Fruit fly (Drosophila melanogaster) whole organism, embryonic: ENCODE measurements around the gene AIMP2.

Source experiments
- CG10147 ChIP-seq: fragments of 200-800 bp; sonication (Bioruptor generic); optimal IDR thresholded peaks from 2 replicates; lab custom pipeline; 2019; ENCODE audit warnings: missing biosample characterization, mild to moderate bottlenecking, missing genetic modification characterization, moderate library complexity
- CG10267 ChIP-seq: fragments of 200-800 bp; sonication (Bioruptor generic); optimal IDR thresholded peaks from 2 replicates; lab custom pipeline; 2018; ENCODE audit warnings: missing biosample characterization, mild to moderate bottlenecking, missing genetic modification characterization, moderate library complexity
- CG10321 ChIP-seq: fragments of 200-800 bp; sonication (Bioruptor generic); IDR thresholded peaks from 2 replicates; pipeline ENCODE4 v1.3.6; 2022; ENCODE audit warnings: missing biosample characterization, missing genetic modification characterization
- CG10979 ChIP-seq: fragments of 200-800 bp; sonication (Bioruptor generic); optimal IDR thresholded peaks from 2 replicates; lab custom pipeline; 2018; ENCODE audit warnings: missing biosample characterization, mild to moderate bottlenecking, missing genetic modification characterization, moderate library complexity
- CG11695 ChIP-seq: fragments of 200-800 bp; sonication (Bioruptor generic); IDR thresholded peaks from 3 replicates; pipeline ENCODE4 v1.3.6; 2022; ENCODE audit warnings: missing biosample characterization, missing genetic modification characterization
- CG12236 ChIP-seq: fragments of 200-800 bp; sonication (Bioruptor generic); optimal IDR thresholded peaks from 2 replicates; lab custom pipeline; 2016; ENCODE audit warnings: missing biosample characterization, missing genetic modification characterization
- CG13296 ChIP-seq: fragments of 200-800 bp; sonication (Bioruptor generic); optimal IDR thresholded peaks from 3 replicates; lab custom pipeline; 2018; ENCODE audit warnings: missing biosample characterization, mild to moderate bottlenecking, missing genetic modification characterization
- CG15479 ChIP-seq: fragments of 200-800 bp; sonication (Bioruptor generic); optimal IDR thresholded peaks from 3 replicates; lab custom pipeline; 2019; ENCODE audit warnings: missing biosample characterization, mild to moderate bottlenecking, missing genetic modification characterization, moderate library complexity
- CG17361 ChIP-seq: fragments of 200-800 bp; sonication (Bioruptor generic); IDR thresholded peaks from 3 replicates; pipeline ENCODE4 v1.3.6; 2022; ENCODE audit warnings: missing biosample characterization, missing genetic modification characterization
- CG30431 ChIP-seq: fragments of 200-800 bp; sonication (Bioruptor generic); optimal IDR thresholded peaks from 2 replicates; lab custom pipeline; 2017; ENCODE audit warnings: missing biosample characterization, missing genetic modification characterization
- CG3163 ChIP-seq: fragments of 200-800 bp; sonication (Bioruptor generic); optimal IDR thresholded peaks from 3 replicates; lab custom pipeline; 2016; ENCODE audit warnings: missing biosample characterization, missing genetic modification characterization
- CG32767 ChIP-seq: fragments of 200-800 bp; sonication (Bioruptor generic); IDR thresholded peaks from 2 replicates; pipeline ENCODE4 v1.3.6; 2022; ENCODE audit warnings: missing biosample characterization, missing genetic modification characterization
- CG34224 ChIP-seq: fragments of 200-800 bp; sonication (Bioruptor generic); IDR thresholded peaks from 3 replicates; pipeline ENCODE4 v1.3.6; 2022; ENCODE audit warnings: missing biosample characterization, missing genetic modification characterization; ENCODE audit not compliant: partially characterized antibody
- CG4282 ChIP-seq: fragments of 200-800 bp; sonication (Bioruptor generic); optimal IDR thresholded peaks from 2 replicates; lab custom pipeline; 2016; ENCODE audit warnings: missing biosample characterization, missing genetic modification characterization
- CG4617 ChIP-seq: fragments of 200-800 bp; sonication (Bioruptor generic); optimal IDR thresholded peaks from 3 replicates; lab custom pipeline; 2016; ENCODE audit warnings: missing biosample characterization, missing genetic modification characterization, borderline replicate concordance
- CG6272 ChIP-seq: fragments of 200-800 bp; sonication (Bioruptor generic); IDR thresholded peaks from 2 replicates; pipeline ENCODE4 v1.3.6; 2022; ENCODE audit warnings: missing biosample characterization, missing genetic modification characterization
- CG8765 ChIP-seq: fragments of 200-800 bp; sonication (Bioruptor generic); IDR thresholded peaks from 2 replicates; pipeline ENCODE4 v1.3.6; 2022; ENCODE audit warnings: missing biosample characterization, missing genetic modification characterization
- CG9797 ChIP-seq: fragments of 200-800 bp; sonication (Bioruptor generic); optimal IDR thresholded peaks from 3 replicates; lab custom pipeline; 2018; ENCODE audit warnings: missing biosample characterization, mild to moderate bottlenecking, missing genetic modification characterization
- Fer2 ChIP-seq: fragments of 200-800 bp; sonication (Bioruptor generic); optimal IDR thresholded peaks from 2 replicates; lab custom pipeline; 2018; ENCODE audit warnings: missing biosample characterization, mild to moderate bottlenecking, missing genetic modification characterization, moderate library complexity
- H15 ChIP-seq: fragments of 200-800 bp; sonication (Bioruptor generic); IDR thresholded peaks from 3 replicates; pipeline ENCODE4 v1.3.6; 2022; ENCODE audit warnings: missing biosample characterization, missing genetic modification characterization
- Hand ChIP-seq: fragments of 200-800 bp; sonication (Bioruptor generic); optimal IDR thresholded peaks from 2 replicates; lab custom pipeline; 2017; ENCODE audit warnings: mild to moderate bottlenecking, missing biosample characterization, missing genetic modification reagents, missing genetic modification characterization
- HmgZ ChIP-seq: fragments of 200-800 bp; sonication (Bioruptor generic); optimal IDR thresholded peaks from 2 replicates; lab custom pipeline; 2018; ENCODE audit warnings: missing biosample characterization, mild to moderate bottlenecking, missing genetic modification characterization
- Hmr ChIP-seq: fragments of 200-800 bp; sonication (Bioruptor generic); optimal IDR thresholded peaks from 3 replicates; lab custom pipeline; 2017; ENCODE audit warnings: mild to moderate bottlenecking, missing biosample characterization, missing genetic modification reagents, missing genetic modification characterization
- Lhr ChIP-seq: fragments of 200-800 bp; sonication (Bioruptor generic); optimal IDR thresholded peaks from 3 replicates; lab custom pipeline; 2017; ENCODE audit warnings: mild to moderate bottlenecking, missing biosample characterization, missing genetic modification reagents, missing genetic modification characterization
- NC2α ChIP-seq: fragments of 200-800 bp; sonication (Bioruptor generic); optimal IDR thresholded peaks from 2 replicates; lab custom pipeline; 2016; ENCODE audit warnings: missing biosample characterization, missing genetic modification characterization
- Oaz ChIP-seq: fragments of 200-800 bp; sonication (Bioruptor generic); IDR thresholded peaks from 2 replicates; pipeline ENCODE4 v1.3.6; 2022; ENCODE audit warnings: missing biosample characterization, missing genetic modification characterization
- Poxn ChIP-seq: fragments of 200-800 bp; sonication (Bioruptor generic); IDR thresholded peaks from 2 replicates; pipeline ENCODE4 v1.3.6; 2022; ENCODE audit warnings: missing biosample characterization, missing genetic modification characterization
- Rfx ChIP-seq: fragments of 200-800 bp; sonication (Bioruptor generic); IDR thresholded peaks from 2 replicates; pipeline ENCODE4 v1.3.6; 2022; ENCODE audit warnings: missing biosample characterization, missing genetic modification characterization
- TFAM ChIP-seq: fragments of 200-800 bp; sonication (Bioruptor generic); optimal IDR thresholded peaks from 2 replicates; lab custom pipeline; 2017; ENCODE audit warnings: missing biosample characterization, missing genetic modification characterization, inconsistent platforms
- crc ChIP-seq: fragments of 200-800 bp; sonication (Bioruptor generic); optimal IDR thresholded peaks from 2 replicates; lab custom pipeline; 2016; ENCODE audit warnings: missing biosample characterization, missing genetic modification characterization
- dysf ChIP-seq: fragments of 200-800 bp; sonication (Bioruptor generic); IDR thresholded peaks from 3 replicates; pipeline ENCODE4 v1.3.6; 2022; ENCODE audit warnings: missing biosample characterization, missing genetic modification characterization
- grn ChIP-seq: fragments of 200-800 bp; sonication (Bioruptor generic); optimal IDR thresholded peaks from 3 replicates; lab custom pipeline; 2017; ENCODE audit warnings: missing biosample characterization, missing genetic modification characterization
- gsb-n ChIP-seq: fragments of 200-800 bp; sonication (Bioruptor generic); optimal IDR thresholded peaks from 3 replicates; lab custom pipeline; 2018; ENCODE audit warnings: missing biosample characterization, mild to moderate bottlenecking, missing genetic modification characterization
- hbn ChIP-seq: fragments of 200-800 bp; sonication (Bioruptor generic); IDR thresholded peaks from 2 replicates; pipeline ENCODE4 v1.3.6; 2022; ENCODE audit warnings: missing biosample characterization, missing genetic modification characterization; ENCODE audit not compliant: partially characterized antibody
- lbe ChIP-seq: fragments of 200-800 bp; sonication (Bioruptor generic); optimal IDR thresholded peaks from 2 replicates; lab custom pipeline; 2016; ENCODE audit warnings: missing biosample characterization, mild to moderate bottlenecking, missing genetic modification characterization
- luna ChIP-seq: fragments of 200-800 bp; sonication (Bioruptor generic); optimal IDR thresholded peaks from 2 replicates; lab custom pipeline; 2016; ENCODE audit warnings: missing biosample characterization, missing genetic modification characterization
- nau ChIP-seq: fragments of 200-800 bp; sonication (Bioruptor generic); optimal IDR thresholded peaks from 3 replicates; lab custom pipeline; 2017; ENCODE audit warnings: missing biosample characterization, mild to moderate bottlenecking, missing genetic modification characterization, missing genetic modification reagents
- org-1 ChIP-seq: fragments of 200-800 bp; sonication (Bioruptor generic); optimal IDR thresholded peaks from 2 replicates; lab custom pipeline; 2017; ENCODE audit warnings: missing biosample characterization, missing genetic modification characterization
- pan ChIP-seq, 4 experiments: fragments of >200 bp in 3 of 4; fragments of 200-800 bp in 1 of 4; sonication (Bioruptor generic) in 1 of 4; optimal IDR thresholded peaks in 3 of 4; IDR thresholded peaks in 1 of 4; 2 replicates each; pipeline versions ENCODE4 v1.3.6 to Lab custom; 2017 to 2022; ENCODE audit warnings: missing biosample characterization in 2 of 4, missing genetic modification characterization in 2 of 4, mixed read lengths in 1 of 4
- peb ChIP-seq: fragments of 200-800 bp; sonication (Bioruptor generic); IDR thresholded peaks from 2 replicates; pipeline ENCODE4 v1.3.6; 2022; ENCODE audit warnings: missing biosample characterization, missing genetic modification characterization
- pfk ChIP-seq: fragments of 200-800 bp; sonication (Bioruptor generic); optimal IDR thresholded peaks from 2 replicates; lab custom pipeline; 2018; ENCODE audit warnings: missing biosample characterization, mild to moderate bottlenecking, missing genetic modification characterization, moderate library complexity
- pzg ChIP-seq: fragments of 200-800 bp; sonication (Bioruptor generic); optimal IDR thresholded peaks from 3 replicates; lab custom pipeline; 2018; ENCODE audit warnings: missing biosample characterization, mild to moderate bottlenecking, missing genetic modification characterization, moderate library complexity
- tll ChIP-seq, 2 experiments: fragments of 200-800 bp in 1 of 2; fragments of >200 bp in 1 of 2; sonication (Bioruptor generic) in 1 of 2; optimal IDR thresholded peaks; 2 replicates each; lab custom pipeline; 2017 to 2019; ENCODE audit warnings: missing biosample characterization in 2 of 2, missing genetic modification characterization in 2 of 2, mild to moderate bottlenecking in 1 of 2, moderate library complexity in 1 of 2
- trem ChIP-seq: fragments of 200-800 bp; optimal IDR thresholded peaks from 3 replicates; lab custom pipeline; 2019; ENCODE audit warnings: missing biosample characterization, mild to moderate bottlenecking, missing genetic modification characterization, moderate library complexity
- tup ChIP-seq: fragments of 200-800 bp; sonication (Bioruptor generic); optimal IDR thresholded peaks from 2 replicates; lab custom pipeline; 2016; ENCODE audit warnings: missing biosample characterization, mild to moderate bottlenecking, missing genetic modification characterization, moderate library complexity
- vvl ChIP-seq: fragments of 200-800 bp; sonication (Bioruptor generic); IDR thresholded peaks from 2 replicates; pipeline ENCODE4 v1.3.6; 2022; ENCODE audit warnings: missing biosample characterization, missing genetic modification characterization
- z ChIP-seq: fragments of 200-800 bp; sonication (Bioruptor generic); IDR thresholded peaks from 3 replicates; pipeline ENCODE4 v1.3.6; 2022; ENCODE audit warnings: missing biosample characterization, missing genetic modification characterization
- zen ChIP-seq: fragments of 200-800 bp; sonication (Bioruptor generic); optimal IDR thresholded peaks from 3 replicates; lab custom pipeline; 2018; ENCODE audit warnings: missing biosample characterization, mild to moderate bottlenecking, missing genetic modification characterization, moderate library complexity

Gene AIMP2

DNA sequence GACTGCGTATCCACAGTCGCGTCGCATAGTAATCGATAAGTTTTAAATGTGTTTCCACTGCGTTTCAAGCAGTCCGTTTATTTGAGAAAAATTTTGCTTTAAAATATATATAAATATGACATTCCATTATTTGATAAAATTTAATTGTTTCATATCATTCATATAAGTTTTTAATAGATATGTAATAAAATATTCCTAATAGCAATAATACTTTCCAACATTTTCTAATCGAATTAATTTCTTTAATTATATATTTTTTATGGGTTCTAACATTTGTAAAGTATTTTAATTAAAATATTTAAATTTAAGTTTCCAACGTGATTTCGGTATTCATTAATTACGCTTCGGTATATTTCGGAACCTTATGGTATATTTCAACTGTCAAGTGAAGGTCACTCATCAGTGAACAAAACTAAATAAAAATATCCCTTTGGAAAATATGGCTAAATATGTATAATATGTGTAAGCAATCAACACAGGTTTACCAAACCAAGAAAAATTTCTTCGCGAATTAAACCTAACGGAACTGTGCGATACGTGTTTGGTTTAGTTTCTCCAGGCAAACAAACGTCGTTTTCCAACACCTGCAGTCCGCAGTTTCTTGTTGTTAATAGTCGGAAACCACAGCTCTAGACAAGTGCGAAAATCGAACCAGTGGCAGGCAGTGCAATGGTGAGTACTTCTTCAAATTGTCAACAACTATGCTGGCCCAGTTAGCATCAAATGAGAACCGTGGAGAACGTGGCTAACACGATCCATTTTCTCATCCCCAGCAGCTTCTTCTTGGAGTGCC lies 20.2 kb upstream of the AIMP2 start, which contains the start of the genes CG7739 and SCCRO (continued):
- no peak for TF ChIP-seq z
- TF ChIP-seq lbe (GFP tag; lab: Kevin White, UChicago) = no peak
- TF ChIP-seq nau (GFP tag; lab: Kevin White, UChicago) = no peak
- no peak for TF ChIP-seq CG4282 (GFP tag; lab: Kevin White, UChicago)
- TF ChIP-seq NC2α (GFP tag; lab: Kevin White, UChicago) = no peak
- no peak for TF ChIP-seq CG15479 (GFP tag; lab: Kevin White, UChicago)
- TF ChIP-seq Hmr (GFP tag; lab: Kevin White, UChicago) = peak; percentile 42
- TF ChIP-seq H15 (GFP tag; lab: Robert Waterston, UW) = no peak
- TF ChIP-seq CG3163 = no peak
- peak; percentile 51 for TF ChIP-seq CG13296
- peak; percentile 20 for TF ChIP-seq HmgZ (tag; lab: Kevin White, UChicago)
- TF ChIP-seq Lhr (GFP tag; lab: Kevin White, UChicago) = no peak
- TF ChIP-seq Oaz (GFP tag; lab: Robert Waterston, UW) = 0 out of 2 replicates have a peak, but pooled peaks have one; percentile 45
- peak; percentile 11 for TF ChIP-seq CG10147 (GFP tag; lab: Kevin White, UChicago)
- peak; percentile 85 for TF ChIP-seq CG17361 (GFP tag; lab: Robert Waterston, UW)
- TF ChIP-seq dysf = peak; percentile 70; the same call in 2 of the 3 replicates
- no peak for TF ChIP-seq crc (GFP tag; lab: Kevin White, UChicago)
- TF ChIP-seq Poxn (GFP tag; lab: Robert Waterston, UW) = no peak
- TF ChIP-seq trem (tag; lab: Kevin White, UChicago) = peak; percentile 50
- no peak for TF ChIP-seq grn (GFP tag; lab: Kevin White, UChicago)
- TF ChIP-seq pzg = peak; percentile 36
- no peak for TF ChIP-seq CG10321 (GFP tag; lab: Robert Waterston, UW)
- TF ChIP-seq CG32767 (GFP tag; lab: Robert Waterston, UW) = peak; percentile 43; the same call in 1 of the 2 replicates
- peak; percentile 56 for TF ChIP-seq Fer2
- peak; percentile 75 for TF ChIP-seq CG11695 (GFP tag; lab: Robert Waterston, UW)
- TF ChIP-seq CG10267 (tag; lab: Kevin White, UChicago) = peak; percentile 86
- TF ChIP-seq tll (GFP tag; optimal IDR thresholded peaks at IDR 0.05; lab: Kevin White, UChicago) = peak in 1 of 2 experiments; percentile 23
- no peak for TF ChIP-seq TFAM (GFP tag; lab: Kevin White, UChicago)
- peak; percentile 34; the same call in 1 of the 2 replicates for TF ChIP-seq hbn (GFP tag; lab: Robert Waterston, UW)
- no peak for TF ChIP-seq luna
- peak; percentile 82 for TF ChIP-seq vvl (GFP tag; lab: Robert Waterston, UW)
- no peak for TF ChIP-seq org-1 (GFP tag; lab: Kevin White, UChicago)
- no peak for TF ChIP-seq pfk (GFP tag; lab: Kevin White, UChicago)
- peak; percentile 49 for TF ChIP-seq CG9797
- peak; percentile 19 for TF ChIP-seq CG10979 (tag; lab: Kevin White, UChicago)
- TF ChIP-seq CG6272 = peak; percentile 64; the same call in 1 of the 2 replicates
- peak; percentile 56; the same call in 1 of the 3 replicates for TF ChIP-seq CG34224 (GFP tag; lab: Robert Waterston, UW)
- TF ChIP-seq Rfx (GFP tag; lab: Robert Waterston, UW) = peak; percentile 77
- no peak for TF ChIP-seq CG30431 (GFP tag; lab: Kevin White, UChicago)
- peak; percentile 24 for TF ChIP-seq tup (GFP tag; lab: Kevin White, UChicago)
- TF ChIP-seq pan (optimal IDR thresholded peaks at IDR 0.05; lab: Kevin White, UChicago) = no peak
- peak in 1 of 2 experiments; percentile 85 for TF ChIP-seq pan (GFP tag; optimal IDR thresholded peaks at IDR 0.05 in 1 of 2, IDR thresholded peaks at IDR 0.05 in 1 of 2)
- TF ChIP-seq CG8765 = peak; percentile 53; the same call in 1 of the 2 replicates
- peak; percentile 4 for TF ChIP-seq Hand (GFP tag; lab: Kevin White, UChicago)
- no peak for TF ChIP-seq CG12236 (GFP tag; lab: Kevin White, UChicago)
- peak; percentile 96 for TF ChIP-seq CG4617 (GFP tag; lab: Kevin White, UChicago)
- peak; percentile 65 for TF ChIP-seq gsb-n (tag; lab: Kevin White, UChicago)
- peak; percentile 54 for TF ChIP-seq zen (tag; lab: Kevin White, UChicago)
- no peak for TF ChIP-seq peb (GFP tag; lab: Robert Waterston, UW)
